Fruit fly (Drosophila melanogaster) whole organism, prepupa: ENCODE results near the gene CG3165.

Source experiments
- CG10631 ChIP-seq: fragments of 200-800 bp; sonication (Bioruptor generic); optimal IDR thresholded peaks from 2 replicates; lab custom pipeline; 2016; ENCODE audit warnings: missing biosample characterization, missing genetic modification characterization
- CG10669 ChIP-seq: fragments of 200-800 bp; sonication (Bioruptor generic); optimal IDR thresholded peaks from 3 replicates; lab custom pipeline; 2018; ENCODE audit warnings: missing biosample characterization, mild to moderate bottlenecking, missing genetic modification characterization, moderate library complexity
- CG11294 ChIP-seq: fragments of 200-800 bp; sonication (Bioruptor generic); IDR thresholded peaks from 2 replicates; pipeline ENCODE4 v1.3.6; 2022; ENCODE audit warnings: missing biosample characterization, missing genetic modification characterization
- CG11762 ChIP-seq: fragments of 200-800 bp; sonication (Bioruptor generic); optimal IDR thresholded peaks from 3 replicates; lab custom pipeline; 2016; ENCODE audit warnings: missing biosample characterization, missing genetic modification characterization; ENCODE audit not compliant: insufficient read depth
- CG11902 ChIP-seq: fragments of 200-800 bp; sonication (Bioruptor generic); optimal IDR thresholded peaks from 3 replicates; lab custom pipeline; 2016; ENCODE audit warnings: missing biosample characterization, missing genetic modification characterization
- CG15336 ChIP-seq: fragments of 200-800 bp; sonication (Bioruptor generic); IDR thresholded peaks from 2 replicates; pipeline ENCODE4 v1.3.6; 2022; ENCODE audit warnings: missing biosample characterization, missing genetic modification characterization
- CG16779 ChIP-seq: fragments of 200-800 bp; sonication (Bioruptor generic); optimal IDR thresholded peaks from 3 replicates; lab custom pipeline; 2017; ENCODE audit warnings: missing biosample characterization, mild to moderate bottlenecking, missing genetic modification characterization
- CG3032 ChIP-seq: fragments of 200-800 bp; optimal IDR thresholded peaks from 2 replicates; lab custom pipeline; 2019; ENCODE audit warnings: missing biosample characterization, mild to moderate bottlenecking, missing genetic modification characterization, moderate library complexity
- CG31627 ChIP-seq: fragments of 200-800 bp; sonication (Bioruptor generic); optimal IDR thresholded peaks from 3 replicates; lab custom pipeline; 2016; ENCODE audit warnings: missing biosample characterization, missing genetic modification characterization
- CG32006 ChIP-seq: fragments of 200-800 bp; sonication (Bioruptor generic); optimal IDR thresholded peaks from 3 replicates; lab custom pipeline; 2017; ENCODE audit warnings: missing biosample characterization, mild to moderate bottlenecking, missing genetic modification characterization
- CG4318 ChIP-seq: fragments of 200-800 bp; sonication (Bioruptor generic); optimal IDR thresholded peaks from 3 replicates; lab custom pipeline; 2017; ENCODE audit warnings: missing biosample characterization, mild to moderate bottlenecking, missing genetic modification characterization
- CG6163 ChIP-seq: fragments of 200-800 bp; sonication (Bioruptor generic); IDR thresholded peaks from 3 replicates; pipeline ENCODE4 v1.3.6; 2022; ENCODE audit warnings: missing biosample characterization, missing genetic modification characterization
- CG6792 ChIP-seq: fragments of 200-800 bp; sonication (Bioruptor generic); optimal IDR thresholded peaks from 3 replicates; lab custom pipeline; 2016; ENCODE audit warnings: missing biosample characterization, missing genetic modification characterization
- CG6808 ChIP-seq: fragments of 200-800 bp; sonication (Bioruptor generic); optimal IDR thresholded peaks from 3 replicates; lab custom pipeline; 2017; ENCODE audit warnings: missing biosample characterization, missing genetic modification characterization, mild to moderate bottlenecking, moderate library complexity, missing genetic modification reagents
- CG6854 ChIP-seq: fragments of 200-800 bp; sonication (Bioruptor generic); optimal IDR thresholded peaks from 2 replicates; lab custom pipeline; 2017; ENCODE audit warnings: missing biosample characterization, mild to moderate bottlenecking, missing genetic modification characterization
- CG7368 ChIP-seq: fragments of 200-800 bp; sonication (Bioruptor generic); optimal IDR thresholded peaks from 3 replicates; lab custom pipeline; 2016; ENCODE audit warnings: missing biosample characterization, missing genetic modification characterization
- CG8319 ChIP-seq: fragments of 200-800 bp; sonication (Bioruptor generic); optimal IDR thresholded peaks from 3 replicates; lab custom pipeline; 2016; ENCODE audit warnings: missing biosample characterization, missing genetic modification characterization
- CG8632 ChIP-seq: fragments of 200-800 bp; sonication (Bioruptor generic); optimal IDR thresholded peaks from 3 replicates; lab custom pipeline; 2016; ENCODE audit warnings: missing biosample characterization, missing genetic modification characterization
- CG9139 ChIP-seq: fragments of 200-800 bp; sonication (Bioruptor generic); optimal IDR thresholded peaks from 3 replicates; lab custom pipeline; 2017; ENCODE audit warnings: missing biosample characterization, mild to moderate bottlenecking, missing genetic modification characterization
- Eip75B ChIP-seq: fragments of 200-800 bp; sonication (Bioruptor generic); optimal IDR thresholded peaks from 3 replicates; lab custom pipeline; 2016; ENCODE audit warnings: missing biosample characterization, missing genetic modification characterization
- Eip93F ChIP-seq: fragments of 200-800 bp; sonication (Bioruptor generic); optimal IDR thresholded peaks from 2 replicates; lab custom pipeline; 2016; ENCODE audit warnings: missing biosample characterization, mild to moderate bottlenecking, missing genetic modification characterization
- Ets21C ChIP-seq: fragments of 200-800 bp; sonication (Bioruptor generic); optimal IDR thresholded peaks from 3 replicates; lab custom pipeline; 2016; ENCODE audit warnings: missing biosample characterization, missing genetic modification characterization
- Ets96B ChIP-seq: fragments of 200-800 bp; optimal IDR thresholded peaks from 2 replicates; lab custom pipeline; 2019; ENCODE audit warnings: missing biosample characterization, mild to moderate bottlenecking, missing genetic modification characterization, moderate library complexity
- Gug ChIP-seq: fragments of 200-800 bp; sonication (Bioruptor generic); IDR thresholded peaks from 2 replicates; pipeline ENCODE4 v1.3.6; 2022; ENCODE audit warnings: missing biosample characterization, missing genetic modification characterization
- Hr39 ChIP-seq: fragments of 200-800 bp; sonication (Bioruptor generic); optimal IDR thresholded peaks from 2 replicates; lab custom pipeline; 2016; ENCODE audit warnings: missing biosample characterization, missing genetic modification characterization
- Lpt ChIP-seq: fragments of 200-800 bp; sonication (Bioruptor generic); optimal IDR thresholded peaks from 3 replicates; lab custom pipeline; 2016; ENCODE audit warnings: missing biosample characterization, missing genetic modification characterization
- Met ChIP-seq: fragments of 200-800 bp; sonication (Bioruptor generic); optimal IDR thresholded peaks from 3 replicates; lab custom pipeline; 2016; ENCODE audit warnings: missing biosample characterization, missing genetic modification characterization
- OdsH ChIP-seq: fragments of 200-800 bp; sonication (Bioruptor generic); optimal IDR thresholded peaks from 3 replicates; lab custom pipeline; 2016; ENCODE audit warnings: missing biosample characterization, missing genetic modification characterization
- Smox ChIP-seq: fragments of 200-800 bp; sonication (Bioruptor generic); optimal IDR thresholded peaks from 3 replicates; lab custom pipeline; 2016; ENCODE audit warnings: missing biosample characterization, missing genetic modification characterization
- Sox14 ChIP-seq: fragments of 200-800 bp; sonication (Bioruptor generic); optimal IDR thresholded peaks from 3 replicates; lab custom pipeline; 2016; ENCODE audit warnings: missing biosample characterization, missing genetic modification characterization
- Sox15 ChIP-seq: fragments of 200-800 bp; sonication (Bioruptor generic); optimal IDR thresholded peaks from 3 replicates; lab custom pipeline; 2016; ENCODE audit warnings: missing biosample characterization, missing genetic modification characterization
- acj6 ChIP-seq: fragments of 200-800 bp; sonication (Bioruptor generic); optimal IDR thresholded peaks from 3 replicates; lab custom pipeline; 2016; ENCODE audit warnings: missing biosample characterization, missing genetic modification characterization
- cyc ChIP-seq: fragments of 200-800 bp; sonication (Bioruptor generic); optimal IDR thresholded peaks from 3 replicates; lab custom pipeline; 2016; ENCODE audit warnings: missing biosample characterization, missing genetic modification characterization
- eg ChIP-seq: fragments of 200-800 bp; sonication (Bioruptor generic); IDR thresholded peaks from 3 replicates; pipeline ENCODE4 v1.3.6; 2022; ENCODE audit warnings: missing biosample characterization, missing genetic modification characterization
- fd85E ChIP-seq: fragments of 200-800 bp; sonication (Bioruptor generic); optimal IDR thresholded peaks from 3 replicates; lab custom pipeline; 2016; ENCODE audit warnings: missing biosample characterization, missing genetic modification characterization
- fkh ChIP-seq: fragments of 200-800 bp; sonication (Bioruptor generic); optimal IDR thresholded peaks from 3 replicates; lab custom pipeline; 2017; ENCODE audit warnings: missing biosample characterization, mild to moderate bottlenecking, missing genetic modification characterization, moderate library complexity
- net ChIP-seq: fragments of 200-800 bp; sonication (Bioruptor generic); optimal IDR thresholded peaks from 3 replicates; lab custom pipeline; 2016; ENCODE audit warnings: missing biosample characterization, missing genetic modification characterization
- pdm3 ChIP-seq: fragments of 200-800 bp; sonication (Bioruptor generic); optimal IDR thresholded peaks from 3 replicates; lab custom pipeline; 2016; ENCODE audit warnings: missing biosample characterization, missing genetic modification characterization
- salr ChIP-seq, 2 experiments: fragments of 200-800 bp; sonication (Bioruptor generic); optimal IDR thresholded peaks; 3 replicates each; lab custom pipeline; 2016 to 2018; ENCODE audit warnings: missing biosample characterization in 2 of 2, missing genetic modification characterization in 2 of 2, mild to moderate bottlenecking in 1 of 2
- spab ChIP-seq: fragments of 200-800 bp; sonication (Bioruptor generic); optimal IDR thresholded peaks from 2 replicates; lab custom pipeline; 2017; ENCODE audit warnings: missing biosample characterization, mild to moderate bottlenecking, missing genetic modification characterization, missing genetic modification reagents
- ss ChIP-seq, 2 experiments: fragments of 200-800 bp; sonication (Bioruptor generic); optimal IDR thresholded peaks; 2 replicates in 1 of 2; 3 replicates in 1 of 2; lab custom pipeline; 2017 to 2018; ENCODE audit warnings: mild to moderate bottlenecking in 2 of 2, missing biosample characterization in 2 of 2, missing genetic modification characterization in 2 of 2, moderate library complexity in 1 of 2
- svp ChIP-seq: fragments of 200-800 bp; sonication (Bioruptor generic); peaks from one replicate; lab custom pipeline; 2016; ENCODE audit warnings: missing biosample characterization, missing genetic modification characterization
- topi ChIP-seq: fragments of 200-800 bp; sonication (Bioruptor generic); optimal IDR thresholded peaks from 3 replicates; lab custom pipeline; 2016; ENCODE audit warnings: missing biosample characterization, missing genetic modification characterization
- vri ChIP-seq: fragments of 200-800 bp; sonication (Bioruptor generic); optimal IDR thresholded peaks from 3 replicates; lab custom pipeline; 2016; ENCODE audit warnings: missing biosample characterization, mild to moderate bottlenecking, missing genetic modification characterization

CG3165 gene

dm6 chr2L:2956358-2956757 lies 20.6 kb upstream of the CG3165 start (continued):
- peak; percentile 1 for TF ChIP-seq CG16779 (tag; lab: Kevin White, UChicago)
- TF ChIP-seq CG8319 (GFP tag; lab: Kevin White, UChicago), result no peak
- peak; percentile 58 for TF ChIP-seq CG10631 (GFP tag; lab: Kevin White, UChicago)
- TF ChIP-seq CG31627 (GFP tag; lab: Kevin White, UChicago), result no peak
- TF ChIP-seq fd85E (GFP tag; lab: Kevin White, UChicago), result no peak
- peak; percentile 47 for TF ChIP-seq OdsH (GFP tag; lab: Kevin White, UChicago)
- peak in 1 of 2 experiments; percentile 54 for TF ChIP-seq ss (GFP tag; optimal IDR thresholded peaks at IDR 0.05; lab: Kevin White, UChicago)
- peak; percentile 45 for TF ChIP-seq Sox14 (GFP tag; lab: Kevin White, UChicago)
- TF ChIP-seq CG7368 (GFP tag; lab: Kevin White, UChicago), result peak; percentile 36
- no peak for TF ChIP-seq Eip93F (GFP tag; lab: Kevin White, UChicago)
- no peak; the same call in 2 of the 3 replicates for TF ChIP-seq CG6163 (GFP tag; lab: Robert Waterston, UW)
- peak; percentile 64 for TF ChIP-seq CG10669
- TF ChIP-seq Hr39 (GFP tag; lab: Kevin White, UChicago), result peak; percentile 30
- no peak for TF ChIP-seq cyc (GFP tag; lab: Kevin White, UChicago)
- peak; percentile 52 for TF ChIP-seq topi (GFP tag; lab: Kevin White, UChicago)
- peak; percentile 25 for TF ChIP-seq CG11762 (GFP tag; lab: Kevin White, UChicago)
- TF ChIP-seq CG32006 (GFP tag; lab: Kevin White, UChicago), result peak; percentile 83

- TF ChIP-seq svp (GFP tag; lab: Kevin White, UChicago) (no peak), CG11762 (GFP tag; lab: Kevin White, UChicago) (no peak), Met (GFP tag; lab: Kevin White, UChicago) (no peak), acj6 (GFP tag; lab: Kevin White, UChicago) (no peak), CG32006 (GFP tag; lab: Kevin White, UChicago) (no peak), eg (GFP tag; lab: Robert Waterston, UW) (no peak), CG7368 (GFP tag; lab: Kevin White, UChicago) (no peak), CG11294 (no peak), Ets21C (GFP tag; lab: Kevin White, UChicago) (no peak), topi (GFP tag; lab: Kevin White, UChicago) (no peak), OdsH (GFP tag; lab: Kevin White, UChicago) (no peak), CG3032 (no peak), vri (GFP tag; lab: Kevin White, UChicago) (no peak), CG15336 (no peak), Ets96B (tag; lab: Kevin White, UChicago) (no peak), Gug (no peak)
Measured at dm6 chr2L:2956992-2957391, 19.9 kb upstream of the CG3165 start.

dm6 chr2L:2957547-2958174 lies 19.3 kb upstream of the CG3165 start:
- TF ChIP-seq CG6792 (GFP tag; lab: Kevin White, UChicago) (peak; percentile 89), Smox (peak; percentile 90), pdm3 (GFP tag; lab: Kevin White, UChicago) (peak; percentile 92), CG7368 (GFP tag; lab: Kevin White, UChicago) (peak; percentile 79), Eip75B (GFP tag; lab: Kevin White, UChicago) (peak; percentile 92), salr (GFP tag; optimal IDR thresholded peaks at IDR 0.05; lab: Kevin White, UChicago) (peak; percentile 58 to 88), CG9139 (GFP tag; lab: Kevin White, UChicago) (peak; percentile 82), CG6808 (GFP tag; lab: Kevin White, UChicago) (peak; percentile 89), CG6163 (GFP tag; lab: Robert Waterston, UW) (peak; percentile 78; the same call in 2 of the 3 replicates), Hr39 (GFP tag; lab: Kevin White, UChicago) (peak; percentile 94), CG3032 (peak; percentile 92), Sox14 (GFP tag; lab: Kevin White, UChicago) (peak; percentile 93), net (GFP tag; lab: Kevin White, UChicago) (peak; percentile 84), CG31627 (GFP tag; lab: Kevin White, UChicago) (peak; percentile 94), fkh (no peak), CG11902 (peak; percentile 96), svp (GFP tag; lab: Kevin White, UChicago) (peak; percentile 99), CG4318 (peak; percentile 91), CG10631 (GFP tag; lab: Kevin White, UChicago) (peak; percentile 88), eg (GFP tag; lab: Robert Waterston, UW) (peak; percentile 86), Lpt (peak; percentile 84), topi (GFP tag; lab: Kevin White, UChicago) (peak; percentile 93), CG8632 (GFP tag; lab: Kevin White, UChicago) (peak; percentile 86), ss (GFP tag; optimal IDR thresholded peaks at IDR 0.05; lab: Kevin White, UChicago) (peak; percentile 82 to 91), Sox15 (GFP tag; lab: Kevin White, UChicago) (peak; percentile 89), spab (GFP tag; lab: Kevin White, UChicago) (peak; percentile 86), CG6854 (GFP tag; lab: Kevin White, UChicago) (peak; percentile 85), CG11762 (GFP tag; lab: Kevin White, UChicago) (peak; percentile 86)
